Fruit fly (Drosophila melanogaster): Measurements from ENCODE around the gene CG31835.
A peak's percentile ranks its signal among the peaks of the same experiment; 100 is the strongest.

CG31835 gene

DNA sequence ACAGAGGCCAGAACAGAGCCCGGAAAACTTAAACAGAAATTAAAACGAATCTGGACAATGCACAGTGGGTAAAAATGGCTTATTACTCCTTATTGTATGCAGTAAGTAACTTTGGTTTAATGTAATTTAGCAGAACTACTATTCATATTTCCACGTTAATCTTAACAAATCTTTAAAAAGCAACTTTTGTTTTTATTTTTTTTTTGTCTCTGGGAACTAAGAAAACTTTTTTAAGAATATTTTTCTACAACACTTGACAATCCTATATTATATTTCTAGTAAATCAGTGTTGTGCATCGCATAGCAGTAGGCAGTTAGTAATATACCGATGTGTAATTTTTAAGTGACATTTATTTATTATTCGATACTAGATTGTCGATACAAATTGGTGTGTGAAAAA, 30.0 kb downstream of the CG31835 start, which contains the start of gene CG4701 (continued):
- TF ChIP-seq CG18599 (GFP tag; optimal IDR thresholded peaks at IDR 0.05) = no peak
- no peak for TF ChIP-seq CG34422 (GFP tag; IDR thresholded peaks at IDR 0.05)
- TF ChIP-seq sna (GFP tag; IDR thresholded peaks at IDR 0.05; ENCODE audit: partially characterized antibody) = no peak
- TF ChIP-seq jumu (GFP tag; optimal IDR thresholded peaks at IDR 0.05) = no peak

DNA sequence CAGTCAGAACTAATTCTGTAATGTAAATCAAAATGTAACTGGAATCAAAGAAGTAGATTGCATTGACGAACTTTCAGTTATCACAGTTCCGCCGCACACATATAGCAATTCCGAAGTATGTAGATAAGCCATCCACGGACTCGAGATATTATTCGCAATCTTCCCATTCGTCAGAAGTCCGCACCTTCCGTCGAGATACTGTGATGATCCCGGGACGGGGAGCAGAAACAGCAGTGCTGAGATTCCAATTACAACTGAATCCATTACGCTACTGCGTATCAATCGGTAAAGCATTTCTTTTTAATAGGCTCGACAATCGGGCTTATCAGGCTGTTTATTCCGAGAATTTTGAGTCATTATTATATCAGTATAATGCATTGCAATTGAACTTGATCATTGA, 39.1 kb downstream of the CG31835 start, which contains the start of gene CG4650:
TSS of gene CG4650 (minus strand) at position 269 of the 400 bp plus-strand sequence.
- TF ChIP-seq CG31365 (tag; optimal IDR thresholded peaks at IDR 0.05) (no peak), CG14667 (GFP tag; IDR thresholded peaks at IDR 0.05) (no peak), Ets65A (GFP tag) (peak; percentile 26)

dm6 chr2L:14784498-14784897, 48.9 kb downstream of the CG31835 start, which contains the start of gene CG18636:
TSS of gene CG18636 (minus strand) at chr2L:14784598.
- TF ChIP-seq Ravus (GFP tag; IDR thresholded peaks at IDR 0.05) (no peak), ase (GFP tag; IDR thresholded peaks at IDR 0.05) (no peak), CG6791 (GFP tag; IDR thresholded peaks at IDR 0.05; ENCODE audit: partially characterized antibody) (no peak), CG18764 (GFP tag; optimal IDR thresholded peaks at IDR 0.05) (no peak), CG15514 (GFP tag; optimal IDR thresholded peaks at IDR 0.05) (no peak)
